Worm (Caenorhabditis elegans) whole organism, late embryonic: ENCODE data around the gene H20J04.6.

Experiments used
- ama-1 ChIP-seq: fragments of 150-350 bp; optimal IDR thresholded peaks from 2 replicates; lab custom pipeline; 2014
- ceh-34 ChIP-seq: sonication (generic microtip); optimal IDR thresholded peaks from 2 replicates; lab custom pipeline; 2016; ENCODE audit warnings: mild to moderate bottlenecking, missing genetic modification characterization, missing compliant biosample characterization
- elt-2 ChIP-seq: sonication (generic microtip); optimal IDR thresholded peaks from 2 replicates; lab custom pipeline; 2016; ENCODE audit warnings: missing genetic modification reagents, missing genetic modification characterization, missing compliant biosample characterization
- ets-4 ChIP-seq: sonication (generic microtip); optimal IDR thresholded peaks from 2 replicates; lab custom pipeline; 2016; ENCODE audit warnings: missing genetic modification characterization, missing compliant biosample characterization
- eyg-1 ChIP-seq: sonication (generic microtip); optimal IDR thresholded peaks from 2 replicates; lab custom pipeline; 2016; ENCODE audit warnings: missing genotype, missing genetic modification characterization, missing compliant biosample characterization
- lim-6 ChIP-seq: sonication (generic microtip); optimal IDR thresholded peaks from 2 replicates; lab custom pipeline; 2016; ENCODE audit warnings: missing genetic modification characterization, missing compliant biosample characterization
- pha-4 ChIP-seq: fragments of 150-350 bp; optimal IDR thresholded peaks from 2 replicates; lab custom pipeline; 2018; ENCODE audit warnings: missing biosample characterization, missing genetic modification reagents, missing genetic modification characterization

DNA sequence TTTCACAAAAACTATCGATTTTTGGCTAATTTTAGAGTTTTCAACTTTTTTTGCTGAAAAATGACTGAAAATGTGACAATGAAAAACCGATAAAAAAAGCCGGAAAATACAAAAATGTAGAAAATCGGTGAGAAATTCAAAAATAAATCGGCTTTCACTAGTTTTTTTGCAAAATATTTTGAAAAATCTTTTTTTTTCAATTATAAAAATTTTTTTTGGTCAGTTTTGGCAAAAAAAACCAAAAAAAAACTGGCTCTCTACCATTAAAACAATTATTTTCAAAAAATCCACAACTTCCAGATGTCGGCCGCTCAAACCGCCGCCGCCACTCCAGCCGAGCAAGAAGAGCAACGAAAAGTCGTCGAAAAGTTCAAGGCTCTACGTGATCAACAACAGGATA lies 3.4 kb downstream of the H20J04.6 start, which contains the start of gene pfd-2:
- TF ChIP-seq pha-4 (tag; lab: Kevin White, UChicago) (no peak), ceh-34 (no peak), ets-4 (tag; lab: Kevin White, UChicago) (no peak), ama-1 (lab: Kevin White, UChicago) (no peak), eyg-1 (tag; lab: Kevin White, UChicago) (no peak), lim-6 (no peak), elt-2 (no peak)
